Worm (Caenorhabditis elegans): ENCODE results near the gene irld-47.

DNA sequence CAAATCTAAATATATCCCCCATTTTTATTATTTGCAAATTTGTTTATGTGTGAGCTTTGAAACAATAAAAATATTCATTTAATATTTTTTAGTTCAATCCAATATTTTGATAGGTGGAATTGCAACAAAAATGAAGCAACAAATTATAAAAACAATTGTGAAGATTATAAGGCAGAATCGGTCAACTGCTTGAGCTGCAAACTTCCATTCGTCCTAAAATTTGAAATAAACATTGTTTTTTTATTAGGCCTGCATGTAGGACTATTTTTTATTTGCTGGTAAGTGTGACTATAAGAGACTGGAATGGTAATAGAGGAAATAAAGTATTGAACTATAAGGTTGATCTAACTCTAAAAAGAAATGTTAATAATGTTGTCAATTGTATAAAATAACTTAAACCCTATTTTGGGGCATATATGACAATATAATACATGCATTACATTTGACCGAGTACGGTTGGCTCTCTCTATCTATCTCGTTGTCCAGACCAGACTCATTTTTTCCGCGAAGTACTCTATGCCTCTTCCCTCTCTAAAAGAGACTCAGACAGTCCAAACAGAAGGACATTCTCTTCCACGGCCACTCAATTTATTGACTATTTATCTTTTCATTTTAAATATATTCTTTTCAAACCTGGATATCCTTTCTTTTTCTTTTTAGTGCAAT lies 23.4 kb upstream of the irld-47 start, which contains the start of gene T09A5.4:
- TF ChIP-seq elt-3 (tag; optimal IDR thresholded peaks at IDR 0.05) (no peak), snpc-4 (tag; optimal IDR thresholded peaks at IDR 0.05) (no peak), fos-1 (tag; optimal IDR thresholded peaks at IDR 0.05) (no peak), ama-1 (optimal IDR thresholded peaks at IDR 0.05) (no peak), daf-12 (tag; optimal IDR thresholded peaks at IDR 0.05) (no peak), nhr-76 (tag; optimal IDR thresholded peaks at IDR 0.05) (no peak), ztf-4 (tag; optimal IDR thresholded peaks at IDR 0.05) (no peak), aly-2 (tag; optimal IDR thresholded peaks at IDR 0.05) (no peak), jun-1 (tag; optimal IDR thresholded peaks at IDR 0.05) (no peak), elt-1 (tag; optimal IDR thresholded peaks at IDR 0.05) (no peak), pqm-1 (tag; optimal IDR thresholded peaks at IDR 0.05) (no peak), fkh-10 (GFP tag; optimal IDR thresholded peaks at IDR 0.05) (no peak), ceh-9 (tag; optimal IDR thresholded peaks at IDR 0.05) (no peak), lin-15B (tag; optimal IDR thresholded peaks at IDR 0.05) (no peak)
